Fruit fly (Drosophila melanogaster) whole organism, embryonic: ENCODE measurements around the gene Mco1.
A peak's percentile ranks its signal among the peaks of the same experiment; 100 is the strongest.

Experiments used
- Atf3 ChIP-seq: fragments of 200-800 bp; sonication (Bioruptor generic); optimal IDR thresholded peaks from 3 replicates; lab custom pipeline; 2016; ENCODE audit warnings: missing biosample characterization, missing genetic modification characterization
- CG10543 ChIP-seq: fragments of 200-800 bp; sonication (Bioruptor generic); optimal IDR thresholded peaks from 3 replicates; lab custom pipeline; 2017; ENCODE audit warnings: missing biosample characterization, mild to moderate bottlenecking, missing genetic modification characterization, moderate library complexity
- CG11085 ChIP-seq: fragments of 200-800 bp; sonication (Bioruptor generic); IDR thresholded peaks from 2 replicates; pipeline ENCODE4 v1.3.6; 2022; ENCODE audit warnings: missing biosample characterization, missing genetic modification characterization
- CG12071 ChIP-seq: fragments of 200-800 bp; sonication (Bioruptor generic); optimal IDR thresholded peaks from 3 replicates; lab custom pipeline; 2018; ENCODE audit warnings: missing biosample characterization, mild to moderate bottlenecking, missing genetic modification characterization
- CG13894 ChIP-seq: fragments of 200-800 bp; sonication (Bioruptor generic); optimal IDR thresholded peaks from 3 replicates; lab custom pipeline; 2018; ENCODE audit warnings: missing biosample characterization, mild to moderate bottlenecking, missing genetic modification characterization, moderate library complexity
- CG17612 ChIP-seq: fragments of 200-800 bp; sonication (Bioruptor generic); IDR thresholded peaks from 2 replicates; pipeline ENCODE4 v1.3.6; 2022; ENCODE audit warnings: missing biosample characterization, missing genetic modification characterization
- CG18262 ChIP-seq: fragments of 200-800 bp; optimal IDR thresholded peaks from 3 replicates; lab custom pipeline; 2019; ENCODE audit warnings: missing biosample characterization, mild to moderate bottlenecking, missing genetic modification characterization, moderate library complexity
- CG2678 ChIP-seq: fragments of 200-800 bp; sonication (Bioruptor generic); optimal IDR thresholded peaks from 3 replicates; lab custom pipeline; 2019; ENCODE audit warnings: missing biosample characterization, mild to moderate bottlenecking, missing genetic modification characterization, moderate library complexity
- CG32772 ChIP-seq: fragments of 200-800 bp; sonication (Bioruptor generic); IDR thresholded peaks from 2 replicates; pipeline ENCODE4 v1.3.6; 2022; ENCODE audit warnings: missing biosample characterization, missing genetic modification characterization
- CG4282 ChIP-seq: fragments of 200-800 bp; sonication (Bioruptor generic); optimal IDR thresholded peaks from 2 replicates; lab custom pipeline; 2016; ENCODE audit warnings: missing biosample characterization, missing genetic modification characterization
- CG5245 ChIP-seq: fragments of 200-800 bp; sonication (Bioruptor generic); optimal IDR thresholded peaks from 3 replicates; lab custom pipeline; 2016; ENCODE audit warnings: missing biosample characterization, missing genetic modification characterization
- CG6254 ChIP-seq: fragments of 200-800 bp; sonication (Bioruptor generic); optimal IDR thresholded peaks from 3 replicates; lab custom pipeline; 2017; ENCODE audit warnings: mild to moderate bottlenecking, missing biosample characterization, missing genetic modification reagents, missing genetic modification characterization
- CG8290 ChIP-seq, 3 experiments: fragments of 200-800 bp; sonication (Bioruptor generic); optimal IDR thresholded peaks; 2 replicates each; lab custom pipeline; 2016 to 2019; ENCODE audit warnings: missing biosample characterization in 3 of 3, missing genetic modification characterization in 3 of 3, mild to moderate bottlenecking in 2 of 3, moderate library complexity in 1 of 3
- CoRest ChIP-seq: fragments of 200-800 bp; sonication (Bioruptor generic); optimal IDR thresholded peaks from 3 replicates; lab custom pipeline; 2018; ENCODE audit warnings: missing biosample characterization, mild to moderate bottlenecking, missing genetic modification characterization, moderate library complexity
- Dek ChIP-seq: fragments of 200-800 bp; sonication (Bioruptor generic); optimal IDR thresholded peaks from 3 replicates; lab custom pipeline; 2019; ENCODE audit warnings: missing biosample characterization, mild to moderate bottlenecking, missing genetic modification characterization, moderate library complexity
- Dip2 ChIP-seq: fragments of 200-800 bp; sonication (Bioruptor generic); IDR thresholded peaks from 2 replicates; pipeline ENCODE4 v1.3.6; 2022; ENCODE audit warnings: missing biosample characterization, missing genetic modification characterization
- Doc2 ChIP-seq: fragments of 200-800 bp; sonication (Bioruptor generic); IDR thresholded peaks from 2 replicates; pipeline ENCODE4 v1.3.6; 2022; ENCODE audit warnings: missing biosample characterization, missing genetic modification characterization
- Dref ChIP-seq: fragments of 200-800 bp; sonication (Bioruptor generic); IDR thresholded peaks from 2 replicates; pipeline ENCODE4 v1.3.6; 2022; ENCODE audit warnings: missing biosample characterization, missing genetic modification characterization
- E2f2 ChIP-seq: fragments of 200-800 bp; sonication (Bioruptor generic); IDR thresholded peaks from 2 replicates; pipeline ENCODE4 v1.3.6; 2022; ENCODE audit warnings: missing biosample characterization, missing genetic modification characterization
- GATAe ChIP-seq: fragments of 200-800 bp; sonication (Bioruptor generic); conservative IDR thresholded peaks from 2 replicates; pipeline ENCODE4 v1.3.6; 2022; ENCODE audit warnings: missing biosample characterization, missing genetic modification characterization
- H15 ChIP-seq: fragments of 200-800 bp; sonication (Bioruptor generic); IDR thresholded peaks from 3 replicates; pipeline ENCODE4 v1.3.6; 2022; ENCODE audit warnings: missing biosample characterization, missing genetic modification characterization
- HHEX ChIP-seq: fragments of 200-800 bp; sonication (Bioruptor generic); optimal IDR thresholded peaks from 3 replicates; lab custom pipeline; 2017; ENCODE audit warnings: missing biosample characterization, mild to moderate bottlenecking, missing genetic modification characterization, missing genetic modification reagents
- HLH4C ChIP-seq: fragments of 200-800 bp; sonication (Bioruptor generic); IDR thresholded peaks from 3 replicates; pipeline ENCODE4 v1.3.6; 2022; ENCODE audit warnings: missing biosample characterization, missing genetic modification characterization; ENCODE audit not compliant: partially characterized antibody
- Hr3 ChIP-seq: fragments of 200-800 bp; sonication (Bioruptor generic); optimal IDR thresholded peaks from 3 replicates; lab custom pipeline; 2016; ENCODE audit warnings: missing biosample characterization, missing genetic modification characterization
- Hr51 ChIP-seq, 2 experiments: fragments of 200-800 bp; sonication (Bioruptor generic); optimal IDR thresholded peaks; 2 replicates in 1 of 2; 3 replicates in 1 of 2; lab custom pipeline; 2016 to 2018; ENCODE audit warnings: missing biosample characterization in 2 of 2, missing genetic modification characterization in 2 of 2, mild to moderate bottlenecking in 1 of 2, moderate library complexity in 1 of 2
- NFAT ChIP-seq: fragments of 200-800 bp; sonication (Bioruptor generic); IDR thresholded peaks from 2 replicates; pipeline ENCODE4 v1.3.6; 2022; ENCODE audit warnings: missing biosample characterization, missing genetic modification characterization
- Pdp1 ChIP-seq, 2 experiments: fragments of 200-800 bp; sonication (Bioruptor generic); optimal IDR thresholded peaks; 3 replicates each; lab custom pipeline; 2016; ENCODE audit warnings: missing biosample characterization in 2 of 2, missing genetic modification characterization in 2 of 2, mild to moderate bottlenecking in 1 of 2, moderate library complexity in 1 of 2
- Rfx ChIP-seq: fragments of 200-800 bp; sonication (Bioruptor generic); IDR thresholded peaks from 2 replicates; pipeline ENCODE4 v1.3.6; 2022; ENCODE audit warnings: missing biosample characterization, missing genetic modification characterization
- Sox102F ChIP-seq: fragments of 200-800 bp; sonication (Bioruptor generic); optimal IDR thresholded peaks from 2 replicates; lab custom pipeline; 2018; ENCODE audit warnings: missing biosample characterization, mild to moderate bottlenecking, missing genetic modification characterization, moderate library complexity
- ap ChIP-seq: fragments of 200-800 bp; sonication (Bioruptor generic); IDR thresholded peaks from 2 replicates; pipeline ENCODE4 v1.3.6; 2022; ENCODE audit warnings: missing biosample characterization, missing genetic modification characterization
- bowl ChIP-seq: fragments of 200-800 bp; sonication (Bioruptor generic); IDR thresholded peaks from 2 replicates; pipeline ENCODE4 v1.3.6; 2022; ENCODE audit warnings: missing biosample characterization, missing genetic modification characterization
- caup ChIP-seq: fragments of 200-800 bp; sonication (Bioruptor generic); optimal IDR thresholded peaks from 3 replicates; lab custom pipeline; 2017; ENCODE audit warnings: missing biosample characterization, mild to moderate bottlenecking, missing genetic modification characterization, moderate library complexity; ENCODE audit not compliant: severe bottlenecking
- chinmo ChIP-seq: fragments of 200-800 bp; sonication (Bioruptor generic); IDR thresholded peaks from 4 replicates; pipeline ENCODE4 v1.3.6; 2022; ENCODE audit warnings: missing biosample characterization, missing genetic modification characterization; ENCODE audit not compliant: partially characterized antibody
- cwo ChIP-seq: fragments of 200-800 bp; sonication (Bioruptor generic); optimal IDR thresholded peaks from 3 replicates; lab custom pipeline; 2017; ENCODE audit warnings: missing biosample characterization, missing genetic modification characterization, mild to moderate bottlenecking, moderate library complexity, missing genetic modification reagents
- danr ChIP-seq: fragments of 200-800 bp; sonication (Bioruptor generic); IDR thresholded peaks from 2 replicates; pipeline ENCODE4 v1.3.6; 2022; ENCODE audit warnings: missing biosample characterization, missing genetic modification characterization
- fd3F ChIP-seq: fragments of 200-800 bp; sonication (Bioruptor generic); optimal IDR thresholded peaks from 2 replicates; lab custom pipeline; 2018; ENCODE audit warnings: missing biosample characterization, mild to moderate bottlenecking, missing genetic modification characterization, moderate library complexity
- fu2 ChIP-seq: fragments of 200-800 bp; sonication (Bioruptor generic); optimal IDR thresholded peaks from 2 replicates; lab custom pipeline; 2016; ENCODE audit warnings: missing biosample characterization, missing genetic modification characterization
- gro ChIP-seq: fragments of 200-800 bp; sonication (Bioruptor generic); optimal IDR thresholded peaks from 2 replicates; lab custom pipeline; 2016; ENCODE audit warnings: missing biosample characterization, missing genetic modification characterization
- hkb ChIP-seq, 2 experiments: fragments of 200-800 bp in 1 of 2; fragments of >200 bp in 1 of 2; sonication (Bioruptor generic) in 1 of 2; IDR thresholded peaks in 1 of 2; optimal IDR thresholded peaks in 1 of 2; 2 replicates each; pipeline versions ENCODE4 v1.3.6 to Lab custom; 2017 to 2022; ENCODE audit warnings: missing biosample characterization in 1 of 2, missing genetic modification characterization in 1 of 2
- hth ChIP-seq: fragments of >200 bp; optimal IDR thresholded peaks from 2 replicates; lab custom pipeline; 2017; ENCODE audit warnings: inconsistent platforms
- lmd ChIP-seq: fragments of 200-800 bp; sonication (Bioruptor generic); IDR thresholded peaks from 2 replicates; pipeline ENCODE4 v1.3.6; 2022; ENCODE audit warnings: missing biosample characterization, missing genetic modification characterization
- lov ChIP-seq, 2 experiments: fragments of 200-800 bp in 1 of 2; fragments of >200 bp in 1 of 2; sonication (Bioruptor generic) in 1 of 2; IDR thresholded peaks in 1 of 2; optimal IDR thresholded peaks in 1 of 2; 2 replicates in 1 of 2; 3 replicates in 1 of 2; pipeline versions ENCODE4 v1.3.6 to Lab custom; 2017 to 2022; ENCODE audit warnings: missing biosample characterization in 1 of 2, missing genetic modification characterization in 1 of 2
- schlank ChIP-seq: fragments of 200-800 bp; sonication (Bioruptor generic); optimal IDR thresholded peaks from 2 replicates; lab custom pipeline; 2018; ENCODE audit warnings: missing biosample characterization, mild to moderate bottlenecking, missing genetic modification characterization
- sug ChIP-seq: fragments of 200-800 bp; optimal IDR thresholded peaks from 2 replicates; lab custom pipeline; 2019; ENCODE audit warnings: missing biosample characterization, mild to moderate bottlenecking, missing genetic modification characterization, moderate library complexity
- trh ChIP-seq: fragments of 200-800 bp; sonication (Bioruptor generic); optimal IDR thresholded peaks from 2 replicates; lab custom pipeline; 2016; ENCODE audit warnings: missing biosample characterization, missing genetic modification characterization
- unpg ChIP-seq: fragments of 200-800 bp; sonication (Bioruptor generic); optimal IDR thresholded peaks from 3 replicates; lab custom pipeline; 2018; ENCODE audit warnings: missing biosample characterization, mild to moderate bottlenecking, missing genetic modification characterization, moderate library complexity
- wor ChIP-seq: fragments of 200-800 bp; sonication (Bioruptor generic); IDR thresholded peaks from 2 replicates; pipeline ENCODE4 v1.3.6; 2022; ENCODE audit warnings: missing biosample characterization, missing genetic modification characterization

Mco1 gene

DNA sequence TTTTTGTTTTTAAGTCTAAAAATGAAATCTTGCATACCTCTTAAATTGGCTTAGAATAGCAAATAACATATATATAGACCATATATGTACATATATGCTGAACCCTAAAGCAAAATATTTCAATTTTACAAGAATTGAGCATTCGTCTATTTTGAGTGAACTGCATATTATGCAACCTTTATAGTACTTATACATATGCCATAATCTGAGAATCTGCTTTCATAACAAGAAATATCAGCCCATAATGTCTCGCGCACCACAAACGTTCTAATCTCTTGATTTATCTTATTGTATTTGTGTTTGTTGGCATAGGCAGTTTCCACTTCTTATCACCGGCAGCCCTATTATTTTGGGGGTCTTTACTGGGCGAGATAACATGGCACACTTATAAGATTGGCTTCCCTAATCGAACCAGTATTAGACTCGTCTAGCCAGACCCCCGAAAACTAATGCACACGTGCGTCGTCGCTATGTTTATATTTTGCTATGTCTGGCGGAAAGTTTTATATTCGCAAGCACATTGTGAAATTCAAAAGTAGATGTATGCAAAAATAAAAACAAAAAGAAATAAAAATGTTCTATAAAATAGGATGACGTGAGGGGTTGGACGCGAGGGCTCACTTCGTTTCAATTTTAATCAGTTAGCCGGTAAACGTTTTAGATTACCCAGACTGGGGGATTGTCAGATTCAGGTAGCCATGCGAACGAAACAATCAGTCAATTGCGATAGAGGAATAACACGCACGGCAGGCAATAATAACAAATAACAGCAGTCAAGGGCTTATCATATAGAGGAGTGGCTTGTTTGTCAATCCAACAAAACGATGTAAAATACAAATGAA, 27.2 kb upstream of the Mco1 start:
- TF ChIP-seq caup = peak; percentile 27
- TF ChIP-seq ap = no peak
- no peak for TF ChIP-seq fu2 (GFP tag; lab: Kevin White, UChicago)
- peak; percentile 97 for TF ChIP-seq sug (tag; lab: Kevin White, UChicago)
- no peak for TF ChIP-seq unpg (GFP tag; lab: Kevin White, UChicago)
- no peak for TF ChIP-seq Rfx (GFP tag; lab: Robert Waterston, UW)
- no peak for TF ChIP-seq hkb (optimal IDR thresholded peaks at IDR 0.05; lab: Kevin White, UChicago)
- TF ChIP-seq hkb (GFP tag; IDR thresholded peaks at IDR 0.05; lab: Robert Waterston, UW) = 0 out of 2 replicates have a peak, but pooled peaks have one; percentile 9
- TF ChIP-seq CG6254 = no peak
- TF ChIP-seq CG12071 = no peak
- TF ChIP-seq E2f2 (GFP tag; lab: Robert Waterston, UW) = peak; percentile 8; the same call in 1 of the 2 replicates
- no peak for TF ChIP-seq bowl (GFP tag; lab: Robert Waterston, UW)
- TF ChIP-seq Sox102F (GFP tag; lab: Kevin White, UChicago) = no peak
- TF ChIP-seq Doc2 (GFP tag; lab: Robert Waterston, UW) = no peak
- TF ChIP-seq Dek (tag; lab: Kevin White, UChicago) = no peak
- peak; percentile 46; the same call in 1 of the 2 replicates for TF ChIP-seq NFAT (GFP tag; lab: Robert Waterston, UW)
- no peak for TF ChIP-seq CG5245
- no peak for TF ChIP-seq lmd
- no peak for TF ChIP-seq CG4282 (GFP tag; lab: Kevin White, UChicago)
- TF ChIP-seq CG2678 (tag; lab: Kevin White, UChicago) = peak; percentile 10
- no peak for TF ChIP-seq CG18262 (tag; lab: Kevin White, UChicago)
- TF ChIP-seq CG13894 = peak; percentile 40
- no peak for TF ChIP-seq CG11085 (GFP tag; lab: Robert Waterston, UW)
- no peak for TF ChIP-seq Hr3 (GFP tag; lab: Kevin White, UChicago)
- no peak for TF ChIP-seq Atf3 (GFP tag; lab: Kevin White, UChicago)
- no peak for TF ChIP-seq fd3F
- TF ChIP-seq gro (GFP tag; lab: Kevin White, UChicago) = peak; percentile 5
- TF ChIP-seq lov (optimal IDR thresholded peaks at IDR 0.05; lab: Kevin White, UChicago) = no peak
- TF ChIP-seq lov (GFP tag; IDR thresholded peaks at IDR 0.05; lab: Robert Waterston, UW) = no peak
- TF ChIP-seq CG17612 (GFP tag; lab: Robert Waterston, UW) = no peak
- TF ChIP-seq Dip2 = no peak
- no peak for TF ChIP-seq trh (GFP tag; lab: Kevin White, UChicago)
- peak; percentile 19 for TF ChIP-seq schlank (tag; lab: Kevin White, UChicago)
- TF ChIP-seq Pdp1 (GFP tag; optimal IDR thresholded peaks at IDR 0.05; lab: Kevin White, UChicago) = peak in 1 of 2 experiments; percentile 97
- no peak for TF ChIP-seq chinmo (GFP tag; lab: Robert Waterston, UW)
- peak; percentile 62 for TF ChIP-seq GATAe (GFP tag; lab: Robert Waterston, UW)
- peak; percentile 42 for TF ChIP-seq CG10543 (GFP tag; lab: Kevin White, UChicago)
- no peak for TF ChIP-seq CG32772
- TF ChIP-seq H15 (GFP tag; lab: Robert Waterston, UW) = no peak
- TF ChIP-seq CoRest (tag; lab: Kevin White, UChicago) = no peak
- no peak for TF ChIP-seq hth (lab: Kevin White, UChicago)
- no peak for TF ChIP-seq CG8290 (GFP tag; optimal IDR thresholded peaks at IDR 0.05; lab: Kevin White, UChicago)
- TF ChIP-seq CG8290 (tag; optimal IDR thresholded peaks at IDR 0.05; lab: Kevin White, UChicago) = peak in 1 of 2 experiments; percentile 15
- TF ChIP-seq HLH4C = no peak
- TF ChIP-seq Hr51 (GFP tag; optimal IDR thresholded peaks at IDR 0.05; lab: Kevin White, UChicago) = no peak
- no peak for TF ChIP-seq Dref
- no peak for TF ChIP-seq danr (GFP tag; lab: Robert Waterston, UW)
- TF ChIP-seq cwo (GFP tag; lab: Kevin White, UChicago) = peak; percentile 98
- no peak for TF ChIP-seq HHEX (GFP tag; lab: Kevin White, UChicago)
- no peak for TF ChIP-seq wor (GFP tag; lab: Robert Waterston, UW)
